Worm (Caenorhabditis elegans): ENCODE data around the gene glb-4.

- TF ChIP-seq hlh-30 (tag; optimal IDR thresholded peaks at IDR 0.05; ENCODE audit: insufficient read depth) (no peak), che-1 (tag; optimal IDR thresholded peaks at IDR 0.05) (no peak), pqm-1 (tag; optimal IDR thresholded peaks at IDR 0.05) (no peak), lin-11 (tag; optimal IDR thresholded peaks at IDR 0.05) (no peak), nfya-1 (tag; optimal IDR thresholded peaks at IDR 0.05) (no peak), C38D4.7 (GFP tag; optimal IDR thresholded peaks at IDR 0.05) (no peak)
These were observed at the start of gene glb-4 for ce11 chrII:11111107-11111506.

All from whole organism, late embryonic.